Worm (Caenorhabditis elegans): ENCODE results near the gene C33F10.1.

DNA sequence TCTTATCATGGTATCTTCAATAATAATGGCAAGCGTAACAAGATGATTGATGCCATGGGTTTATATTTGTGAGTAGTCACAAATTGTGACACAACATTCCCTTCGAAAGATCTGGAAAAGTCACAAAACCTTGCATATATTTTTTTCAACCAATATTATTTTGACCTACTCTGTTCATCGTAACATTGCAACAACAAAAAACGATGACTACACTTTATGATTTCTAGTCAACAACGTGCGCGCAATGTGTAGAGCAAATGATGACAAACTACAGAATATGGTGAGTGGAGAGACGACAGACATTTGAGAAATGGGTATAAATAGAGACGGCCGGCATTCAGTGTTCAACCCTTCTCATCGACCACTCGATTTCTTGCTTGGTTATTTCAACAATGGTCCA is 46.9 kb downstream of the C33F10.1 start, which contains the start of gene gst-7:
- TF ChIP-seq ztf-23 (GFP tag; IDR thresholded peaks at IDR 0.05) (no peak), flt-1 (GFP tag; IDR thresholded peaks at IDR 0.05) (no peak), T22C8.4 (GFP tag; IDR thresholded peaks at IDR 0.05) (no peak), ref-1 (GFP tag; conservative IDR thresholded peaks at IDR 0.05) (no peak), med-1 (GFP tag; optimal IDR thresholded peaks at IDR 0.05; ENCODE audit: insufficient read depth) (no peak), ztf-29 (GFP tag; IDR thresholded peaks at IDR 0.05) (no peak)

Data from whole organism, midembryonic.